Worm (Caenorhabditis elegans): ENCODE measurements around the gene F17E5.2.

The F17E5.2 gene

DNA sequence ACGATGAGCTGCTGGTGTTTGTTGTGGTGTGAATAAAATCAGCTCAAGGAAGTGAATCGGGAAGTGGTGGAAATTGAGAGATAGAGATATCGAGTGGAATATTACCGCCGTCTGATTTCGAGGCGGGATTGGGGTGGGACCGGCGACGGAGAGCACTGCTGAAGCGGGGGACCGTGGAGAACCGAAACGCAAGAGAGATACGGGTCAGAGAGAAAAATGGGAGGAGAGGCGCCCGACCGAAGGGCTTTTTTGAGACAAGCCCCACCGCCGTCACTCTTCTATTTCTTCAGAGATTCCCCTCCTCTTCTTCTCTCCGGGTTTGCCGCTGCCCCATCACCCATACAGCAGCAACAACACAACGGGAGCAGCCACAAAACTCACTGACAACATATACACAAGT is 12.0 kb downstream of the F17E5.2 start:
- no peak for TF ChIP-seq cog-1 (tag; optimal IDR thresholded peaks at IDR 0.05)
- no peak for TF ChIP-seq klf-2 (GFP tag; conservative IDR thresholded peaks at IDR 0.05)
- TF ChIP-seq flt-1 (GFP tag; IDR thresholded peaks at IDR 0.05) = no peak
- no peak for TF ChIP-seq med-1 (GFP tag; optimal IDR thresholded peaks at IDR 0.05; ENCODE audit: insufficient read depth)
- TF ChIP-seq ztf-29 (GFP tag; IDR thresholded peaks at IDR 0.05) = no peak
- no peak for TF ChIP-seq ztf-23 (GFP tag; IDR thresholded peaks at IDR 0.05)
- TF ChIP-seq T22C8.4 (GFP tag; IDR thresholded peaks at IDR 0.05) = no peak
- TF ChIP-seq tab-1 (GFP tag; IDR thresholded peaks at IDR 0.05) = no peak
- no peak for TF ChIP-seq ref-1 (GFP tag; conservative IDR thresholded peaks at IDR 0.05)

DNA sequence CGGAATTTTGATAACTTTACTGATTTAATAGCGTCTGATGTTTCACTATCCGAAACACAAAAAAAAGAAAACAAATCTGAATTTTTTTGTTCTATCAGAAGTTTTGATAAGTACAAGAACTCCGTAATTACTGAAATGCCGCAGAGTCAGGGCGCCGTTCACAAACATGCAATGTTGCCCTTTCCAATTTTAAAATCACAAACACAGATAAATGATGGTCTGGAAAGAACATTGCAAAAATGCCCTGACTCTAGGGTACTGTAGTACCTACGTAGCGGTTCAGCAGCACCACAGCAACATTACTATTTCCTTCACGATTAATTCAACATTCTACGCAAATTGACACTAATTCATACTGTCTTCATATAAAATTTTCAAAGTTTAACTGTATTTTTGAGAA is 12.5 kb downstream of the F17E5.2 start:
- TF ChIP-seq ztf-23 (GFP tag; IDR thresholded peaks at IDR 0.05) (no peak), tab-1 (GFP tag; IDR thresholded peaks at IDR 0.05) (no peak), klf-2 (GFP tag; conservative IDR thresholded peaks at IDR 0.05) (no peak), med-1 (GFP tag; optimal IDR thresholded peaks at IDR 0.05; ENCODE audit: insufficient read depth) (no peak), ztf-29 (GFP tag; IDR thresholded peaks at IDR 0.05) (no peak), ref-1 (GFP tag; conservative IDR thresholded peaks at IDR 0.05) (no peak), flt-1 (GFP tag; IDR thresholded peaks at IDR 0.05) (no peak), cog-1 (tag; optimal IDR thresholded peaks at IDR 0.05) (no peak), T22C8.4 (GFP tag; IDR thresholded peaks at IDR 0.05) (no peak)

DNA sequence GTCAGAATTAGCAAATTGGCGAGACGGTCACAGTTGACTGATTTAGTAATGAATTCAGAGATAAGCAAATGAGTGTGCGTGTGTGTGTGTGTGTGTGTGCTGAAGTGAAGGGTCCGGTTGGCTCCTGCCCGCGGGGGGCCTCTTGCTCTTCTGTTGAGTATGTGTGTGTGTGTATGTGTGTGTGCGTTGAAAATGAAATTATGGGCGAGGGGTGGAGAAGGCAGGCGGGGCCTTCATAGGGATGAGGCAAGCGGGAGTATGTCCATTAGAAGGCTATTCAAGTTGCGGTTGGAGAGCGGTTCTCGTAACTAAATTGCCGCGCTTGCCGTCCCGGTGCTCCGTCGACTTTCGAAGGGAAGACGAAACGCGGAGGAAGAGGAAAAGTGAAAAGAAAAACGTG is 13.2 kb downstream of the F17E5.2 start:
- TF ChIP-seq ztf-29 (GFP tag; IDR thresholded peaks at IDR 0.05) (no peak), ztf-23 (GFP tag; IDR thresholded peaks at IDR 0.05) (0 out of 2 replicates have a peak, but pooled peaks have one; percentile 34), tab-1 (GFP tag; IDR thresholded peaks at IDR 0.05) (peak; percentile 63)

DNA sequence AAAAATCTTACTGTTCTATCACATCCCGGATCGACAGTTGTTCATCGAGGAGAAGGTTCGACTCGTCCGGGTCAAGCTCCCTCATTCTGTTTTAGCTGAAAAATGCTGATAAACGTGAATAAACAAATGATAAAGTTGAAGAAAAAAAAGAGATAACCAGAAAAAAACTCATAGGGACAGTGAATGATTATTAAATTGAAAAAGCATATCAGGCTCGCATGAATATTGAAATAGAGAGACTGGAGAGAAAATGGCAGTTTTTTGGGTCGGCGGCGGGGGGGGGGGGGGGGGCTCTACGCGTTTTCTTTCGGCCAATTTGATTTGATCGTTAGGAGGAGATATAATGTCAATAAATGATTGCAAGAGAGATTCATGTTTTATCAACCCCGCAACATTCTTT is 19.9 kb downstream of the F17E5.2 start, which contains the start of gene lin-2:
Gene lin-2 (minus strand): TSS at position 101 of the 400 bp plus-strand sequence.
- no peak for TF ChIP-seq ztf-29 (GFP tag; IDR thresholded peaks at IDR 0.05)
- no peak for TF ChIP-seq cog-1 (tag; optimal IDR thresholded peaks at IDR 0.05)
- TF ChIP-seq flt-1 (GFP tag; IDR thresholded peaks at IDR 0.05) = no peak
- no peak for TF ChIP-seq ref-1 (GFP tag; conservative IDR thresholded peaks at IDR 0.05)

DNA sequence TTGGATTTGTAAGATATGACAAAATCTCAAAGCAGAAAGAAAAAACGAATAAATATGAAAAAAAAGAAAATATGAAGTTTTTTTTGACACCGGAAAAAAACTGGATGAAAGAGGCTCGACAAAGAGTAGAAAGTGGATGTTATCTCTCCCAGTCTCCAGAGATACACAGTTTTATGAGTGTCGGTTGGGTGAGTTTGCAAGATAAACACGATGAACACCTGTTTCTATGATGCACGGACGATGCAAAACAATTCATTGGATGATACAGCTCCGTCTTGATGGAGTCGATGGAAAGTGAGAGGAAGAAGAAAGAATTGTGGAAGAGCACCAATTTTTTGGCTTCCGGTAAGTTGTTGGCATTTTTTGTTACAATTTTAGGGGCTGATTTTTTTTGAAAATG is 21.8 kb downstream of the F17E5.2 start:
- TF ChIP-seq ztf-23 (GFP tag; IDR thresholded peaks at IDR 0.05) (no peak), klf-2 (GFP tag; conservative IDR thresholded peaks at IDR 0.05) (no peak)

DNA sequence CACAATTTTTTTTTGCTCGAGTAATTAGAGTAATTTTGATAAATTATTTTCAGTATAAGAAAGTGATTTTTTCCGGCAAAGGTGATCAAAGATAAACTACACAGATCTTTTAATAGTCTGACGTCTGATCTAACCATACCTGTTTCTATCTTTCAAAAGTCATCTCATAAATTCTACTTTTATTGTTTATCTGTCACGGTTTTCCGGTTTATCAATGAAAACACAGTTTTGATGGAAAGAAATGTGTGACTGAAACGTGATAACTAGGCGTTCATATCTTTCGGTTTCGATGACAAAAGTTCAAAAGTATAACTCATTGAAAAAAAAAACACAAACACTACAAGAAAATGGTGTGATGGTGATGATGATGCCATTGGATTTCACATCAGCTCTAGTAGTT is 28.5 kb downstream of the F17E5.2 start:
- TF ChIP-seq med-1 (GFP tag; optimal IDR thresholded peaks at IDR 0.05; ENCODE audit: insufficient read depth) (no peak), ztf-23 (GFP tag; IDR thresholded peaks at IDR 0.05) (no peak), cog-1 (tag; optimal IDR thresholded peaks at IDR 0.05) (no peak), T22C8.4 (GFP tag; IDR thresholded peaks at IDR 0.05) (no peak), tab-1 (GFP tag; IDR thresholded peaks at IDR 0.05) (no peak), ref-1 (GFP tag; conservative IDR thresholded peaks at IDR 0.05) (no peak), klf-2 (GFP tag; conservative IDR thresholded peaks at IDR 0.05) (no peak), flt-1 (GFP tag; IDR thresholded peaks at IDR 0.05) (no peak), ztf-29 (GFP tag; IDR thresholded peaks at IDR 0.05) (no peak)

DNA sequence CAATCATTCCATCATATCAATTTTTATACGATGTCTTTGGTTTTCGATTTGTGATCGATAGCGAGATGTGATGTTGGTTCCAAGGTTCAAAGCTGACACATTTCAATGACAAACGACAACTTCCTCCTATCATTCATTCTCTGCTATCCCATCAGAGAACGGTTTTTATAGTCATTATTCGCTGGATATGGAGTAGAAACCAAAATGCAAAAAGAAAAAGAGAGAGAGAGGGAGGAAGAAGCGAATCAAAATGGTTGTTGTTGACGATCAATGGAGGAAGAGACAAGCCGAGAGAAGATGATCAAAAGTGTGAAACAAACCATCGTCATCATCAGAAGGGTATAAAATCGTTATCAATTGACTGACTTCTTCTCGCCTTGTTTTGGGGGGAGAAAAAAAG is 31.4 kb downstream of the F17E5.2 start, which contains the start of gene T24D3.2:
Gene T24D3.2 (plus strand): TSS at position 304 of the 400 bp plus-strand sequence.
- no peak for TF ChIP-seq flt-1 (GFP tag; IDR thresholded peaks at IDR 0.05)
- TF ChIP-seq ztf-23 (GFP tag; IDR thresholded peaks at IDR 0.05) = no peak
- no peak for TF ChIP-seq T22C8.4 (GFP tag; IDR thresholded peaks at IDR 0.05)
- no peak for TF ChIP-seq med-1 (GFP tag; optimal IDR thresholded peaks at IDR 0.05; ENCODE audit: insufficient read depth)

DNA sequence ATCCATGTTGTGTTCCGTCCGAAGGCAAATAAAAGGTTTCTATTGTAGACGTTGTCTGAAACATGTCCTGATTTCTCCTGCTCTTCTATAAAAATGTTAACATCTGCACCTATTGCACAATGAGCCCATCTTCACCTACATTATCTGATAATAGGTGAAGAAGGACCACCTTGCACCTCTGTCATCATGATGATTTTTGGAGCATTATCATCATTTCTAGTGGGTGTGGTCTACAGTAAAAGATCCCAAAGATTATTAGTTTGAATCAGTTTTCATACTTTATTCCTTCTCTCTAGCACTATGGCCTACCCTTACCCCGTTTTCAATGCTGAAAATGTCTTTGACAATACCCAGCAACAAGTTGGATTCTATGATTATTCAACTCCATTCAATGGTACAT is 36.3 kb downstream of the F17E5.2 start, which contains the start of gene med-1:
Gene med-1 (plus strand): TSS at position 301 of the 400 bp plus-strand sequence.
- TF ChIP-seq med-1 (GFP tag; optimal IDR thresholded peaks at IDR 0.05; ENCODE audit: insufficient read depth) (no peak), klf-2 (GFP tag; conservative IDR thresholded peaks at IDR 0.05) (no peak)

DNA sequence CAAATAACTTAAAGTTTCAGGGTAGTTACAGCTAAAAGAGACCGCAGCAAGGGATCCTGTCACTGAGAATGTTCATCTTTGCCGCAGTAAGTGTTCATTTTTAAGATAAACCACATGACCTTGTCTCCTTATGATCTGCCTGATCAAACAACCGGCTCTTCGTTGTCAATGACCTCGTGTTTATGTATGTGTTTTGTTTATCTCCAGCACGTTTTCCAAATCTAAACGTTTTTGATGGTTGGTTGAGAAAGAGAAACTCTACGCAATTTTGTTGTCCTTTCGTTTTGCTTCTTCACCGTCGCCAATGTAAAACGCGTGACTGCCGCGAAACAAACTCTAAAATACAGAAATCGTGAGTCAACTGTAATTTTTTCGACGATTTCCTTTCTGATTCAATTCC is 40.0 kb downstream of the F17E5.2 start, which contains the start of gene tsct-1:
Gene tsct-1 (plus strand): TSS at position 12 of the 400 bp plus-strand sequence.
- no peak for TF ChIP-seq klf-2 (GFP tag; conservative IDR thresholded peaks at IDR 0.05)
- TF ChIP-seq cog-1 (tag; optimal IDR thresholded peaks at IDR 0.05) = no peak
- no peak for TF ChIP-seq T22C8.4 (GFP tag; IDR thresholded peaks at IDR 0.05)
- no peak for TF ChIP-seq flt-1 (GFP tag; IDR thresholded peaks at IDR 0.05)
- TF ChIP-seq ztf-23 (GFP tag; IDR thresholded peaks at IDR 0.05) = no peak
- no peak for TF ChIP-seq tab-1 (GFP tag; IDR thresholded peaks at IDR 0.05)

DNA sequence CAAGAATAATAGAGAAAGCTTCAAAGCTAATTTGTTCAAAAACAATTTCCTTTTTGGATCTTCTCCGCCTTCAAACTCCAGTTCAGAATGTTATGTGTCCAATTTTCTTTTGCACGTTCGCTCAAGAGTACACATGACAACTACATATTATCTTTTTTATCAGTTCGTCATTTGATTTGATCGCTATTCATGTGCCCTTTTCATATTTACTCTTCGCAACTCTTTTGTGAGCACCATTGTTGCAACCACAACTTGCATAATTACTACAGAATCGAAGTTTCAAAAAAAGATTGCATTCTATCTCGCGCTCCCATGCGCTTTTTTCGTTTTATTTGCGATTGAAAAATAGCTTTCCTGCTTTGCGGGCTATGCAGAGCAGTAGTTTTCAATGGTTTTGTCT is 41.2 kb downstream of the F17E5.2 start:
- TF ChIP-seq tab-1 (GFP tag; IDR thresholded peaks at IDR 0.05) = no peak
- no peak for TF ChIP-seq cog-1 (tag; optimal IDR thresholded peaks at IDR 0.05)
- no peak for TF ChIP-seq T22C8.4 (GFP tag; IDR thresholded peaks at IDR 0.05)
- no peak for TF ChIP-seq ztf-29 (GFP tag; IDR thresholded peaks at IDR 0.05)
- no peak for TF ChIP-seq ztf-23 (GFP tag; IDR thresholded peaks at IDR 0.05)
- TF ChIP-seq ref-1 (GFP tag; conservative IDR thresholded peaks at IDR 0.05) = no peak
- TF ChIP-seq med-1 (GFP tag; optimal IDR thresholded peaks at IDR 0.05; ENCODE audit: insufficient read depth) = no peak
- no peak for TF ChIP-seq flt-1 (GFP tag; IDR thresholded peaks at IDR 0.05)
- no peak for TF ChIP-seq klf-2 (GFP tag; conservative IDR thresholded peaks at IDR 0.05)

DNA sequence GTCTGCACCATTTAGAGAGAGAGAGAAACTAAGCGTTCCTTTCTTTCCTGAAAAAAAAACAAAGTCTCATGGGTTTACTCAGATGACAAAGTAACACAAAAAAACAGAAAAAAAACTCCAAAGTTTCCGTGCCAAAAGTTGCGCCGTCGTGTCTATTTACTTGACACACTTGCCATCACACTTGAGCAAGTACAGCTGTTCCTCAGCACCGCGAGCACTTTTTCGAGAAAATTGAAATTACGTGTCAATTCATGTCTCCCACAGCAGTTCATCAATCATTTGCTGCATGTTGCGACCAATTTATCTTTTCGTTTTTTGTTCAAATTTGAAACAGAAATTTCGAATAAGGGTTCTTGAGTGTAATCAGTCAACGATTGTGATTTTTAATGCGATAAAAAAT is 42.4 kb downstream of the F17E5.2 start:
- TF ChIP-seq T22C8.4 (GFP tag; IDR thresholded peaks at IDR 0.05) = no peak
- no peak for TF ChIP-seq ztf-23 (GFP tag; IDR thresholded peaks at IDR 0.05)
- no peak for TF ChIP-seq klf-2 (GFP tag; conservative IDR thresholded peaks at IDR 0.05)
- no peak for TF ChIP-seq med-1 (GFP tag; optimal IDR thresholded peaks at IDR 0.05; ENCODE audit: insufficient read depth)
- TF ChIP-seq ztf-29 (GFP tag; IDR thresholded peaks at IDR 0.05) = no peak
- TF ChIP-seq tab-1 (GFP tag; IDR thresholded peaks at IDR 0.05) = no peak
- no peak for TF ChIP-seq flt-1 (GFP tag; IDR thresholded peaks at IDR 0.05)
- no peak for TF ChIP-seq cog-1 (tag; optimal IDR thresholded peaks at IDR 0.05)
- no peak for TF ChIP-seq ref-1 (GFP tag; conservative IDR thresholded peaks at IDR 0.05)
